Fruit fly (Drosophila melanogaster) whole organism, adult: ENCODE data around the gene CarT.

Source experiments
- CG5204 ChIP-seq: fragments of 200-800 bp; sonication (Bioruptor generic); optimal IDR thresholded peaks from 2 replicates; lab custom pipeline; 2016; ENCODE audit warnings: missing biosample characterization, missing genetic modification characterization
- CG7045 ChIP-seq: fragments of 200-800 bp; sonication (Bioruptor generic); optimal IDR thresholded peaks from 2 replicates; lab custom pipeline; 2017; ENCODE audit warnings: missing biosample characterization, mild to moderate bottlenecking, missing genetic modification characterization
- CG7101 ChIP-seq: fragments of 200-800 bp; sonication (Bioruptor generic); optimal IDR thresholded peaks from 2 replicates; lab custom pipeline; 2018; ENCODE audit warnings: missing biosample characterization, mild to moderate bottlenecking, missing genetic modification characterization, moderate library complexity
- Hr96 ChIP-seq: fragments of 200-800 bp; sonication (Bioruptor generic); optimal IDR thresholded peaks from 2 replicates; lab custom pipeline; 2016; ENCODE audit warnings: missing biosample characterization, missing genetic modification characterization
- kay ChIP-seq: fragments of 200-800 bp; sonication (Bioruptor generic); peaks from one replicate; lab custom pipeline; 2016; ENCODE audit warnings: missing biosample characterization, missing genetic modification characterization, borderline replicate concordance
- pad ChIP-seq: fragments of 200-800 bp; sonication (Bioruptor generic); optimal IDR thresholded peaks from 3 replicates; lab custom pipeline; 2017; ENCODE audit warnings: missing biosample characterization, missing genetic modification characterization, mild to moderate bottlenecking, moderate library complexity, missing genetic modification reagents
- toe ChIP-seq: fragments of 200-800 bp; sonication (Bioruptor generic); optimal IDR thresholded peaks from 2 replicates; lab custom pipeline; 2016; ENCODE audit warnings: missing biosample characterization, missing genetic modification characterization

DNA sequence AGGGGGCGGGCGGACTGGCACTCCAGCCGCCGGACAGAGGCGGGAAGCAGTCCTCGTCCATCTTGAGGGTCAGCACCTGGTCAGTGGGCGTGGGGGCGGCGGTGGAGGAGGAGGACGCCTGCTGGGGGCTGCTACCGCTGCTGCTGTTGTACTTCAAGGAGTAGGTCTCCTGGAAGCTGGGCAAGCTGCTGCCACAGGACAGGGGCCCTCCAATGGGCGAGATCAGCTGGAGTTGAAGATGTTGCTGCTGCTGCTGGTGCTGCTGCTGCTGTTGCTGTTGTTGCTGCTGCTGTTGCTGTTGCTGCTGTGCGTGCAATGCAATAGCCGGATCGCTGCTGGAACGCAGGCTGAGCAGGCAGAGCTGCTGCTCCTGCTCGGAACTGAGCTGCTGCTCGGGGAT lies 41.4 kb downstream of the CarT start:
- no peak for TF ChIP-seq pad (GFP tag; lab: Kevin White, UChicago)
- TF ChIP-seq CG7101, result no peak
- TF ChIP-seq Hr96 (GFP tag; lab: Kevin White, UChicago), result no peak
- no peak for TF ChIP-seq CG5204 (GFP tag; lab: Kevin White, UChicago)
- TF ChIP-seq toe (GFP tag; lab: Kevin White, UChicago), result no peak
- TF ChIP-seq CG7045 (GFP tag; lab: Kevin White, UChicago), result no peak
- no peak for TF ChIP-seq kay (GFP tag; lab: Kevin White, UChicago)
